Fruit fly (Drosophila melanogaster) whole organism, larva: ENCODE data around the gene BCAS2.
"Not testable (repeated sequence)": the region's sequence is repeated elsewhere in the genome, so short reads cannot be mapped to it uniquely, and the experiment has no call there.

Experiments
- noc ChIP-seq: fragments of 200-800 bp; sonication (Bioruptor generic); optimal IDR thresholded peaks from 3 replicates; lab custom pipeline; 2019; ENCODE audit warnings: missing biosample characterization, mild to moderate bottlenecking, missing genetic modification characterization, moderate library complexity

The BCAS2 gene

DNA sequence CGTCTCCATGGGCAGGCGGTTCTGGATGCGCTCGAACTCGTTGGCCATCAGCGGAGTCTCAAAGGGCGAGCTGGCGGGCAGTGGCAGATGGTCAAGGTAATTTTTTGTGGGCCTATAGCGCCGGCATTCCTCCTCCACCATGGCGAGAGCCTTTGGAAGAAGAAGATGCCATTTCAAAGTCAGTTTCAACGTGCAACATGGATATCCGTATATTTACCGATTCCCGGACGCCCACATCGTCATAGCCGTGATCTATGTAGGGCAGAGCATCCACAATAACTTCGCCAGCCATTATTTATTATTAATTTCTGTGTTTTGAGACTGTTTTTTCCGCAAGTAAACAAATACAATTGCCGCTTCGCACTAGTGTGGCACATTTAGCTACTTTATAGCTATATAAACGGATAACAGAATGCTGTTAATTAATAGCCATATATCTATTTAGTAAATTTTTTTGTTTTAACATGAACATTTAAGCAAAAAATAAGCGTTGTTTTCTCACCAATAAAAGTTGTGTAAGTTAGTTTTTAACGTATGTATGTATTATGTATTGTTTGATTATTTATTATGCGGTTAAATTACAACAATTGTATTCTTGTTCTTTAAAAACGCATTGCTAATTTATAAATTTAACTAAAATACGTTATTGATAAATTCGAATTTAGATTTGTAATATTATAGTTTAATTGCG is at the start of gene BCAS2:
Gene BCAS2 (minus strand): TSS at position 375 of the 691 bp plus-strand sequence.
- TF ChIP-seq noc (tag; lab: Kevin White, UChicago), result no peak

dm6 chr3R:27963119-27963518 is 41.0 kb upstream of the BCAS2 start, which contains the start of the genes CG31131 and CG4849:
TSS of gene CG31131 (minus strand) at chr3R:27963219.
TSS of gene CG4849 (plus strand) at chr3R:27963415.
- not testable (repeated sequence) for TF ChIP-seq noc (tag; lab: Kevin White, UChicago)

DNA sequence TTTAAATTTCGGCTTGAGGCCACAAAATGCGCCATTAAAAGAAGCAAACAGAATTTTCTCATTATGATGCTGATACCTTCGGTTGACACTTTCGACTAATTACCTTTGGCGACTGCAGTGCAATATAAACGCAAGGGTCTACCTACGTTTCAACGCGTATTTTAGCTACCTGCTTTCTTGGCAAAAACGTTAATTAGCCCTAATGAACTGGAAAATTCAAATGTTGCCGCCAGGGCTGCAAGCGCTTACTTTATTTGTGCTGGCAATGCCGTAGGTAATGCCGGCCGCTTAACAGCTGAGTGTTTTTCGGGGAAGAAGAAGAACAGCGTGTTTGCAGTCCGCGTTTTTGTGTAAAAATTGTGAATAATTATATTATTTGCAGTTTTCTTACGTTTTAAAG is 38.3 kb upstream of the BCAS2 start, which contains the start of gene CG31253:
Gene CG31253 (minus strand): TSS at position 101 of the 400 bp plus-strand sequence.
- TF ChIP-seq noc (tag; lab: Kevin White, UChicago), result not testable (repeated sequence)

- TF ChIP-seq noc (tag; lab: Kevin White, UChicago), result not testable (repeated sequence)
These were observed 37.0 kb upstream of the BCAS2 start, which contains the start of the genes CG42487 and CG4884 for dm6 chr3R:27959145-27959544. TSS of gene CG42487 (minus strand) at chr3R:27959245. TSS of gene CG4884 (minus strand) at chr3R:27959245.

- no peak for TF ChIP-seq noc (tag; lab: Kevin White, UChicago)
These were observed 35.8 kb upstream of the BCAS2 start for dm6 chr3R:27957967-27958366.

dm6 chr3R:27954533-27954932 is 32.4 kb upstream of the BCAS2 start, which contains the start of gene Nep7:
TSS of gene Nep7 (plus strand) at chr3R:27954917.
- TF ChIP-seq noc (tag; lab: Kevin White, UChicago), result peak; percentile 77

dm6 chr3R:27953890-27954289 is 31.7 kb upstream of the BCAS2 start, which contains the start of gene CG4951:
TSS of gene CG4951 (minus strand) at chr3R:27954112.
- no peak for TF ChIP-seq noc (tag; lab: Kevin White, UChicago)

DNA sequence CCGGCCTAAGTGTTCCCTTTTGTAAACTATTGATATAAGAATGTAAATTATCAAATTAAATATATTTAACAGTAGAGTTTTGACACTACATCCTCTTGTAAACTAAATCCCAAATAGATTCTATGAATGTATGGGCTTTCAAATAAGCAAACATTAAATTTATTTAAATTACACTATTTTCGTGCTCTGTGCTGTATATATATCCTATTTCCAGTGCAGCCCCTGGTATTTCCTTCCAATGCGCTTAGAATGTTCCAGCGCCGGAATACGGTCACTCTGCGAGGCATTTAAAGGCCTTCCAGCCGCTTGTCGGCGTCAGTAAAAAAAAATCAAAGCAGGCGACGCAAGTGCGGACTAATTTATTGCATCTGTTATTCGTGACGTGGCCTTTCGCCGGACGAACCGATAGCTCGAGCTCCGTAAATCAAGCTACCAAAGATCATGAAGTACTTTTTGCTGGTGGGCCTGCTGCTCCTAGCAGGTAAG is 26.3 kb upstream of the BCAS2 start, which contains the start of gene Gp93:
Gene Gp93 (plus strand): TSS at position 291 of the 486 bp plus-strand sequence.
- peak; percentile 41 for TF ChIP-seq noc (tag; lab: Kevin White, UChicago)

DNA sequence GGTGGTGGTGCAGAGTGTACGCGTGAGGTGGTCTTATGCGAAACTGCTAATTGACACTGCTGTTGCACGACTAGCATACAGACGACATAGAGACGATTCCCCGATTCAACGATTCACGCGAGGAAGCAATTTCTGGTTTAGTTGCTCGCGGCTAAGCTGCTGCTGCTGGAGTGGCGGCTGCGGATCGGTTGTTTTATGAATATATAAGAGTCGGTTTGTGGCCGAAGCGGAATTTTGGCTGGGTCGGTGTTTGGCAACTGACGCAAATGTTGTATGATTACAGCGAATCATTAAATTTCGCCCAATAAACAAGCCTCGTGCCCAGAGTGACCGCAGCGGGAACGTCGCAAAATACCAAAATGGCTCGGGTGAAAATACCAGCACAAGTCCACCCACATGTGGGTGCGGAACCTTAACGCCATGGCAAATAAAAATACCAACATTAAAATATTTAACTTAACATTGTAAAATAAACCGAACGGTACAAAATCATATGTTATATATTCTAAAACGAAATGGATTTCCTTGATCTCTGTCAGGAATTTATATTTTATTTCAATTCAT is 25.6 kb upstream of the BCAS2 start, which contains the start of gene mfrn:
Gene mfrn (minus strand): TSS at position 340 of the 564 bp plus-strand sequence.
- TF ChIP-seq noc (tag; lab: Kevin White, UChicago), result no peak

- TF ChIP-seq noc (tag; lab: Kevin White, UChicago), result no peak
These were observed 24.5 kb upstream of the BCAS2 start for dm6 chr3R:27946555-27947204.

DNA sequence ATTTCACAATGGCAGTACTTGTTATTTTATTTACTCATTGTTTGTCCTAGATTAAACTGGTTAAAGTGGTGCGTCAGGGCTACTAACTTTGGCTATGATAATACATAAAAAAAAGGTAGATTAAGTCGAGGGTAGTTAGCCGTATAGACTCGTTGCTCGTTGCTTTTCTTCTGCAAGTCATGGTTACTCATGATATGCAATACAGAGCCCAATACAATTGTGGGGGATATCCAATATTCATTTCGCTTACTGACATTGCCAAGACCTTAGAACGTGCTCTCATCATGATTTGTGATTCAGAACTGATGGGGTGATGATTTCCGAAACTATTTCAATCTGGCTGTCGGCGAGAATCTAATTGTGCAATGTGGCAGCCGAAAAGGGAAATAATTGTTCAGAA is 23.2 kb upstream of the BCAS2 start:
- TF ChIP-seq noc (tag; lab: Kevin White, UChicago), result no peak

- peak; percentile 3 for TF ChIP-seq noc (tag; lab: Kevin White, UChicago)
These were observed 15.9 kb upstream of the BCAS2 start, which contains the start of the genes NSD and BOD1 for dm6 chr3R:27937752-27938694. TSS of gene NSD (minus strand) at chr3R:27937853. TSS of gene BOD1 (plus strand) at chr3R:27938245.

- no peak for TF ChIP-seq noc (tag; lab: Kevin White, UChicago)
These were observed 9.3 kb upstream of the BCAS2 start for dm6 chr3R:27931461-27931860.
